Worm (Caenorhabditis elegans): Measurements from ENCODE around the gene Y55F3BR.1.

- no peak for TF ChIP-seq lin-11 (tag; optimal IDR thresholded peaks at IDR 0.05)
- no peak for TF ChIP-seq dmd-4 (tag; optimal IDR thresholded peaks at IDR 0.05; ENCODE audit: borderline replicate concordance)
- TF ChIP-seq ama-1 (optimal IDR thresholded peaks at IDR 0.05), result no peak
- TF ChIP-seq ceh-6 (GFP tag; optimal IDR thresholded peaks at IDR 0.05), result no peak
- TF ChIP-seq hlh-6 (tag; optimal IDR thresholded peaks at IDR 0.05), result no peak
- TF ChIP-seq pqm-1 (tag; optimal IDR thresholded peaks at IDR 0.05), result no peak
- no peak for TF ChIP-seq che-1 (tag; optimal IDR thresholded peaks at IDR 0.05)
- TF ChIP-seq ceh-24 (tag; optimal IDR thresholded peaks at IDR 0.05), result no peak
- no peak for TF ChIP-seq hlh-30 (tag; optimal IDR thresholded peaks at IDR 0.05; ENCODE audit: insufficient read depth)
- no peak for TF ChIP-seq pha-4 (tag; optimal IDR thresholded peaks at IDR 0.05)
- TF ChIP-seq K02D7.2 (tag; optimal IDR thresholded peaks at IDR 0.05), result no peak
- TF ChIP-seq tbx-7 (tag; optimal IDR thresholded peaks at IDR 0.05), result no peak
- no peak for TF ChIP-seq dve-1 (tag; optimal IDR thresholded peaks at IDR 0.05)
- TF ChIP-seq tbx-2 (tag; optimal IDR thresholded peaks at IDR 0.05), result no peak
Observed at ce11 chrIV:858630-859029, 16.0 kb upstream of the Y55F3BR.1 start, which contains the start of gene Y55F3BR.2.
